Fruit fly (Drosophila melanogaster) whole organism, embryonic: Measurements from ENCODE around the gene CG4278.

Experiments used
- Abd-B ChIP-seq: fragments of 200-800 bp; sonication (Bioruptor generic); optimal IDR thresholded peaks from 2 replicates; lab custom pipeline; 2018; ENCODE audit warnings: missing biosample characterization, mild to moderate bottlenecking, missing genetic modification characterization, moderate library complexity
- Ada2b ChIP-seq: fragments of 200-800 bp; sonication (Bioruptor generic); IDR thresholded peaks from 2 replicates; pipeline ENCODE4 v1.3.6; 2022; ENCODE audit warnings: missing biosample characterization, missing genetic modification characterization
- Adf1 ChIP-seq: fragments of 200-800 bp; sonication (Bioruptor generic); IDR thresholded peaks from 2 replicates; pipeline ENCODE4 v1.3.6; 2022; ENCODE audit warnings: missing biosample characterization, missing genetic modification characterization
- CG10366 ChIP-seq: fragments of 200-800 bp; sonication (Bioruptor generic); IDR thresholded peaks from 2 replicates; pipeline ENCODE4 v1.3.6; 2022; ENCODE audit warnings: missing biosample characterization, missing genetic modification characterization
- CG11504 ChIP-seq: fragments of 200-800 bp; sonication (Bioruptor generic); optimal IDR thresholded peaks from 3 replicates; lab custom pipeline; 2019; ENCODE audit warnings: missing biosample characterization, mild to moderate bottlenecking, missing genetic modification characterization, moderate library complexity
- CG13894 ChIP-seq: fragments of 200-800 bp; sonication (Bioruptor generic); optimal IDR thresholded peaks from 3 replicates; lab custom pipeline; 2018; ENCODE audit warnings: missing biosample characterization, mild to moderate bottlenecking, missing genetic modification characterization, moderate library complexity
- CG17361 ChIP-seq: fragments of 200-800 bp; sonication (Bioruptor generic); IDR thresholded peaks from 3 replicates; pipeline ENCODE4 v1.3.6; 2022; ENCODE audit warnings: missing biosample characterization, missing genetic modification characterization
- CG18011 ChIP-seq: fragments of 200-800 bp; sonication (Bioruptor generic); optimal IDR thresholded peaks from 2 replicates; lab custom pipeline; 2017; ENCODE audit warnings: missing biosample characterization, missing genetic modification characterization, mild to moderate bottlenecking, moderate library complexity, missing genotype
- CG18262 ChIP-seq: fragments of 200-800 bp; optimal IDR thresholded peaks from 3 replicates; lab custom pipeline; 2019; ENCODE audit warnings: missing biosample characterization, mild to moderate bottlenecking, missing genetic modification characterization, moderate library complexity
- CG2889 ChIP-seq: fragments of 200-800 bp; sonication (Bioruptor generic); IDR thresholded peaks from 3 replicates; pipeline ENCODE4 v1.3.6; 2022; ENCODE audit warnings: missing biosample characterization, missing genetic modification characterization
- CG31388 ChIP-seq: fragments of 200-800 bp; sonication (Bioruptor generic); optimal IDR thresholded peaks from 2 replicates; lab custom pipeline; 2016; ENCODE audit warnings: missing biosample characterization, missing genetic modification characterization
- CG3726 ChIP-seq: fragments of 200-800 bp; sonication (Bioruptor generic); IDR thresholded peaks from 3 replicates; pipeline ENCODE4, ENCODE4 v1.3.6; 2022; ENCODE audit warnings: missing biosample characterization, missing genetic modification characterization
- CG6175 ChIP-seq: fragments of 200-800 bp; sonication (Bioruptor generic); IDR thresholded peaks from 3 replicates; pipeline ENCODE4 v1.3.6; 2022; ENCODE audit warnings: missing biosample characterization, missing genetic modification characterization
- CG6254 ChIP-seq: fragments of 200-800 bp; sonication (Bioruptor generic); optimal IDR thresholded peaks from 3 replicates; lab custom pipeline; 2017; ENCODE audit warnings: mild to moderate bottlenecking, missing biosample characterization, missing genetic modification reagents, missing genetic modification characterization
- CG6765 ChIP-seq: fragments of 200-800 bp; sonication (Bioruptor generic); optimal IDR thresholded peaks from 3 replicates; lab custom pipeline; 2017; ENCODE audit warnings: missing biosample characterization, mild to moderate bottlenecking, missing genetic modification characterization
- CG8944 ChIP-seq: fragments of 200-800 bp; sonication (Bioruptor generic); optimal IDR thresholded peaks from 3 replicates; lab custom pipeline; 2016; ENCODE audit warnings: missing biosample characterization, missing genetic modification characterization
- D ChIP-seq, 2 experiments: fragments of 200-800 bp in 1 of 2; fragments of >200 bp in 1 of 2; sonication (Bioruptor generic) in 1 of 2; optimal IDR thresholded peaks; 2 replicates in 1 of 2; 3 replicates in 1 of 2; lab custom pipeline; 2017; ENCODE audit warnings: mild to moderate bottlenecking in 1 of 2, missing biosample characterization in 1 of 2, missing genetic modification characterization in 1 of 2, missing genetic modification reagents in 1 of 2
- Deaf1 ChIP-seq: fragments of 200-800 bp; optimal IDR thresholded peaks from 3 replicates; lab custom pipeline; 2019; ENCODE audit warnings: missing biosample characterization, mild to moderate bottlenecking, missing genetic modification characterization, moderate library complexity
- Fer1 ChIP-seq: fragments of 200-800 bp; sonication (Bioruptor generic); optimal IDR thresholded peaks from 2 replicates; lab custom pipeline; 2017; ENCODE audit warnings: missing biosample characterization, mild to moderate bottlenecking, missing genetic modification characterization
- Gsc ChIP-seq: fragments of 200-800 bp; sonication (Bioruptor generic); IDR thresholded peaks from 2 replicates; pipeline ENCODE4 v1.3.6; 2022; ENCODE audit warnings: missing biosample characterization, missing genetic modification characterization
- H15 ChIP-seq: fragments of 200-800 bp; sonication (Bioruptor generic); IDR thresholded peaks from 3 replicates; pipeline ENCODE4 v1.3.6; 2022; ENCODE audit warnings: missing biosample characterization, missing genetic modification characterization
- Hand ChIP-seq: fragments of 200-800 bp; sonication (Bioruptor generic); optimal IDR thresholded peaks from 2 replicates; lab custom pipeline; 2017; ENCODE audit warnings: mild to moderate bottlenecking, missing biosample characterization, missing genetic modification reagents, missing genetic modification characterization
- Lim3 ChIP-seq: fragments of 200-800 bp; sonication (Bioruptor generic); IDR thresholded peaks from 2 replicates; pipeline ENCODE4 v1.3.6; 2022; ENCODE audit warnings: missing biosample characterization, missing genetic modification characterization
- Lpt ChIP-seq: fragments of >200 bp; optimal IDR thresholded peaks from 2 replicates; lab custom pipeline; 2018; ENCODE audit warnings: missing biosample characterization, missing genetic modification characterization
- Nf-YA ChIP-seq: fragments of 200-800 bp; sonication (Bioruptor generic); IDR thresholded peaks from 2 replicates; pipeline ENCODE4 v1.3.6; 2022; ENCODE audit warnings: missing biosample characterization, missing genetic modification characterization
- Oli ChIP-seq: fragments of 200-800 bp; sonication (Bioruptor generic); optimal IDR thresholded peaks from 2 replicates; lab custom pipeline; 2018; ENCODE audit warnings: missing biosample characterization, mild to moderate bottlenecking, missing genetic modification characterization, moderate library complexity
- Optix ChIP-seq: fragments of 200-800 bp; sonication (Bioruptor generic); IDR thresholded peaks from 3 replicates; pipeline ENCODE4 v1.3.6; 2022; ENCODE audit warnings: missing biosample characterization, missing genetic modification characterization
- Taf1 ChIP-seq: fragments of 200-800 bp; sonication (Bioruptor generic); IDR thresholded peaks from 2 replicates; pipeline ENCODE4 v1.3.6; 2022; ENCODE audit warnings: missing biosample characterization, missing genetic modification characterization
- Xbp1 ChIP-seq: fragments of 200-800 bp; sonication (Bioruptor generic); optimal IDR thresholded peaks from 3 replicates; lab custom pipeline; 2016; ENCODE audit warnings: missing biosample characterization, mild to moderate bottlenecking, missing genetic modification characterization
- ac ChIP-seq: fragments of 200-800 bp; sonication (Bioruptor generic); optimal IDR thresholded peaks from 3 replicates; lab custom pipeline; 2017; ENCODE audit warnings: missing biosample characterization, mild to moderate bottlenecking, missing genetic modification characterization
- al ChIP-seq: fragments of 200-800 bp; sonication (Bioruptor generic); IDR thresholded peaks from 2 replicates; pipeline ENCODE4 v1.3.6; 2022; ENCODE audit warnings: missing biosample characterization, missing genetic modification characterization
- az2 ChIP-seq: fragments of 200-800 bp; sonication (Bioruptor generic); optimal IDR thresholded peaks from 3 replicates; lab custom pipeline; 2016; ENCODE audit warnings: missing biosample characterization, missing genetic modification characterization
- bbx ChIP-seq: fragments of 200-800 bp; sonication (Bioruptor generic); IDR thresholded peaks from 2 replicates; pipeline ENCODE4 v1.3.6; 2022; ENCODE audit warnings: missing biosample characterization, missing genetic modification characterization; ENCODE audit not compliant: partially characterized antibody
- ci ChIP-seq: fragments of 200-800 bp; sonication (Bioruptor generic); IDR thresholded peaks from 3 replicates; pipeline ENCODE4 v1.3.6; 2022; ENCODE audit warnings: missing biosample characterization, missing genetic modification characterization
- danr ChIP-seq: fragments of 200-800 bp; sonication (Bioruptor generic); IDR thresholded peaks from 2 replicates; pipeline ENCODE4 v1.3.6; 2022; ENCODE audit warnings: missing biosample characterization, missing genetic modification characterization
- dati ChIP-seq: fragments of 200-800 bp; sonication (Bioruptor generic); IDR thresholded peaks from 2 replicates; pipeline ENCODE4 v1.3.6; 2022; ENCODE audit warnings: missing biosample characterization, missing genetic modification characterization
- fu2 ChIP-seq: fragments of 200-800 bp; sonication (Bioruptor generic); optimal IDR thresholded peaks from 2 replicates; lab custom pipeline; 2016; ENCODE audit warnings: missing biosample characterization, missing genetic modification characterization
- her ChIP-seq: fragments of 200-800 bp; sonication (Bioruptor generic); optimal IDR thresholded peaks from 2 replicates; lab custom pipeline; 2016; ENCODE audit warnings: missing biosample characterization, missing genetic modification characterization
- nmo ChIP-seq: fragments of 200-800 bp; sonication (Bioruptor generic); optimal IDR thresholded peaks from 2 replicates; lab custom pipeline; 2018; ENCODE audit warnings: missing biosample characterization, mild to moderate bottlenecking, missing genetic modification characterization, moderate library complexity
- otp ChIP-seq: fragments of 200-800 bp; sonication (Bioruptor generic); IDR thresholded peaks from 3 replicates; pipeline ENCODE4, ENCODE4 v1.3.6; 2022; ENCODE audit warnings: missing biosample characterization, missing genetic modification characterization
- salm ChIP-seq: fragments of 200-800 bp; sonication (Bioruptor generic); optimal IDR thresholded peaks from 2 replicates; lab custom pipeline; 2018; ENCODE audit warnings: missing biosample characterization, mild to moderate bottlenecking, missing genetic modification characterization
- sd ChIP-seq: fragments of 200-800 bp; sonication (Bioruptor generic); optimal IDR thresholded peaks from 3 replicates; lab custom pipeline; 2018; ENCODE audit warnings: missing biosample characterization, mild to moderate bottlenecking, missing genetic modification characterization, moderate library complexity
- sens ChIP-seq: fragments of 200-800 bp; sonication (Bioruptor generic); peaks from one replicate; lab custom pipeline; 2016; ENCODE audit warnings: missing biosample characterization, missing genetic modification characterization
- slp2 ChIP-seq: fragments of 200-800 bp; sonication (Bioruptor generic); optimal IDR thresholded peaks from 2 replicates; lab custom pipeline; 2016; ENCODE audit warnings: missing biosample characterization, missing genetic modification characterization
- stc ChIP-seq: fragments of 200-800 bp; sonication (Bioruptor generic); IDR thresholded peaks from 2 replicates; pipeline ENCODE4 v1.3.6; 2022; ENCODE audit warnings: missing biosample characterization, missing genetic modification characterization
- tna ChIP-seq: fragments of 200-800 bp; sonication (Bioruptor generic); IDR thresholded peaks from 2 replicates; pipeline ENCODE4 v1.3.6; 2022; ENCODE audit warnings: missing biosample characterization, missing genetic modification characterization; ENCODE audit not compliant: partially characterized antibody
- unc-4 ChIP-seq: fragments of 200-800 bp; sonication (Bioruptor generic); IDR thresholded peaks from 2 replicates; pipeline ENCODE4 v1.3.6; 2022; ENCODE audit warnings: missing biosample characterization, missing genetic modification characterization; ENCODE audit not compliant: partially characterized antibody
- vnd ChIP-seq: fragments of 200-800 bp; sonication (Bioruptor generic); IDR thresholded peaks from 3 replicates; pipeline ENCODE4 v1.3.6; 2022; ENCODE audit warnings: missing biosample characterization, missing genetic modification characterization; ENCODE audit not compliant: partially characterized antibody
- wek ChIP-seq: fragments of 200-800 bp; sonication (Bioruptor generic); optimal IDR thresholded peaks from 3 replicates; lab custom pipeline; 2018; ENCODE audit warnings: missing biosample characterization, mild to moderate bottlenecking, missing genetic modification characterization, moderate library complexity

CG4278 gene

DNA sequence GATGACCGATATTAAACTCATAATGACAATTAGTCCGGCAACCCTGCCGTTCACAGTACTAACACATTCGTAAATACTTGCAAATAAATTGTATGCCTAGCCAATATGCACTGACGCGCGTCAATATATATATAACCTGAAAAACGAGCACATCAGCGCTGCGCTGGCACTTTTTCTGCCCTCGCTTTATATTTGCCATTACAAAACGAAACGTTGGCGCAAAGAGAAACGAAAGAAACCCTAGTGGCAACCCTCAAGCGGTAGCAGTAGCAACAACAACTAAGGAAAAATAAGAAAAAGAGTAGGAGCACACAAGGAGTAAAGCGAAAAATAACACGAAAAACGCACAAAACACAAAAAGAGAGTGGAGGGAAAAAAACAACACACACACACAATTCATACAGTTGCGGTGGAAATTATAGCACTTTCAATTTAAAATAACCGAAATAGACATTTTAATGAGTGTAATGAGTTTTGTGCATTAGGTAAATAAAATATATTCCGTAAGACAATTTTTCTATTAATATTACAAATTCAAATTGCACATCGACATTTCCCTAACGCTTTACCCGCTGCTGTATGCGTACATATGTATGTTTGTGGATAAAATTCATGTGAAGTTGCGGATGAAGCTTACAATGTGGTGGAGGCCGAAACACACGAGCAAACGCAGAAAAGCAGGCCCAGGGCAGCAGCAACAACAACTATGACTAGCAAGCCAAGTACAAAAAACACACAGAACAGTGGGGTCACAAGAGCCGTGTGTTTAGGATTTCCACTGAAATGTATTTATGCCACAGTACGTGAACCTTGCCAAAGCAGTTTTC is 24.1 kb downstream of the CG4278 start (continued):
- TF ChIP-seq Abd-B (peak; percentile 98), otp (GFP tag; lab: Robert Waterston, UW) (peak; percentile 98), CG10366 (GFP tag; lab: Robert Waterston, UW) (peak; percentile 99), H15 (GFP tag; lab: Robert Waterston, UW) (peak; percentile 98), CG17361 (GFP tag; lab: Robert Waterston, UW) (peak; percentile 97), her (GFP tag; lab: Kevin White, UChicago) (peak; percentile 95), unc-4 (GFP tag; lab: Robert Waterston, UW) (0 out of 2 replicates have a peak, but pooled peaks have one; percentile 10), Hand (GFP tag; lab: Kevin White, UChicago) (peak; percentile 99), bbx (GFP tag; lab: Robert Waterston, UW) (no peak), vnd (GFP tag; lab: Robert Waterston, UW) (no peak), Lpt (GFP tag; lab: Kevin White, UChicago) (no peak), CG6175 (peak; percentile 98), Taf1 (GFP tag; lab: Robert Waterston, UW) (peak; percentile 98), CG31388 (GFP tag; lab: Kevin White, UChicago) (peak; percentile 98), slp2 (GFP tag; lab: Kevin White, UChicago) (peak; percentile 98), Gsc (GFP tag; lab: Robert Waterston, UW) (peak; percentile 95), Deaf1 (tag; lab: Kevin White, UChicago) (peak; percentile 90), Oli (peak; percentile 99), CG8944 (GFP tag; lab: Kevin White, UChicago) (peak; percentile 96), al (GFP tag; lab: Robert Waterston, UW) (peak; percentile 98), ac (GFP tag; lab: Kevin White, UChicago) (peak; percentile 96), sens (GFP tag; lab: Kevin White, UChicago) (peak; percentile 100), nmo (GFP tag; lab: Kevin White, UChicago) (peak; percentile 99), Fer1 (peak; percentile 100), fu2 (GFP tag; lab: Kevin White, UChicago) (peak; percentile 97), Lim3 (GFP tag; lab: Robert Waterston, UW) (peak; percentile 96), CG2889 (peak; percentile 98), ci (peak; percentile 100), az2 (GFP tag; lab: Kevin White, UChicago) (peak; percentile 99), Optix (GFP tag; lab: Robert Waterston, UW) (peak; percentile 96), CG6765 (GFP tag; lab: Kevin White, UChicago) (peak; percentile 99), stc (GFP tag; lab: Robert Waterston, UW) (peak; percentile 99), danr (GFP tag; lab: Robert Waterston, UW) (peak; percentile 98), wek (GFP tag; lab: Kevin White, UChicago) (peak; percentile 96), CG13894 (tag; lab: Kevin White, UChicago) (peak; percentile 99), CG3726 (GFP tag; lab: Robert Waterston, UW) (peak; percentile 98), salm (tag; lab: Kevin White, UChicago) (peak; percentile 99), CG18262 (tag; lab: Kevin White, UChicago) (peak; percentile 99), D (optimal IDR thresholded peaks at IDR 0.05; lab: Kevin White, UChicago) (no peak), D (GFP tag; optimal IDR thresholded peaks at IDR 0.05; lab: Kevin White, UChicago) (peak; percentile 99), CG18011 (GFP tag; lab: Kevin White, UChicago) (peak; percentile 93), tna (GFP tag; lab: Robert Waterston, UW) (no peak), Ada2b (GFP tag; lab: Robert Waterston, UW) (peak; percentile 99), sd (peak; percentile 97), Adf1 (GFP tag; lab: Robert Waterston, UW) (peak; percentile 90), CG11504 (tag; lab: Kevin White, UChicago) (peak; percentile 98), CG6254 (GFP tag; lab: Kevin White, UChicago) (peak; percentile 97), Xbp1 (GFP tag; lab: Kevin White, UChicago) (peak; percentile 99), dati (GFP tag; lab: Robert Waterston, UW) (peak; percentile 98), Nf-YA (GFP tag; lab: Robert Waterston, UW) (peak; percentile 98)
